Worm (Caenorhabditis elegans): ENCODE data around the gene gsp-1.

gsp-1 gene

ce11 chrV:10715158-10716152, 33.2 kb downstream of the gsp-1 start (continued):
- TF ChIP-seq mab-9 (GFP tag; IDR thresholded peaks at IDR 0.05) (peak; percentile 89), skn-1 (tag; optimal IDR thresholded peaks at IDR 0.05) (peak; percentile 92), hpl-2 (GFP tag; optimal IDR thresholded peaks at IDR 0.05) (peak; percentile 31), mef-2 (tag; optimal IDR thresholded peaks at IDR 0.05) (peak; percentile 82), tlp-1 (tag; optimal IDR thresholded peaks at IDR 0.05) (no peak), snu-23 (GFP tag; optimal IDR thresholded peaks at IDR 0.05) (peak; percentile 88), pax-3 (tag; optimal IDR thresholded peaks at IDR 0.05) (peak; percentile 95), ceh-90 (tag; optimal IDR thresholded peaks at IDR 0.05) (peak; percentile 56), lin-14 (GFP tag; optimal IDR thresholded peaks at IDR 0.05) (peak; percentile 100), jun-1 (tag; optimal IDR thresholded peaks at IDR 0.05) (peak; percentile 85), nhr-90 (tag; optimal IDR thresholded peaks at IDR 0.05; ENCODE audit: poor library complexity) (peak; percentile 80), nhr-84 (tag; optimal IDR thresholded peaks at IDR 0.05) (no peak), alr-1 (tag; optimal IDR thresholded peaks at IDR 0.05; ENCODE audit: borderline replicate concordance) (no peak), pag-3 (tag; optimal IDR thresholded peaks at IDR 0.05; ENCODE audit: borderline replicate concordance, insufficient read depth) (peak; percentile 88), sox-4 (tag; optimal IDR thresholded peaks at IDR 0.05) (peak; percentile 81), lin-15B (tag; optimal IDR thresholded peaks at IDR 0.05) (peak; percentile 2), nhr-47 (tag; optimal IDR thresholded peaks at IDR 0.05) (peak; percentile 94), C34B4.2 (tag; optimal IDR thresholded peaks at IDR 0.05) (no peak), aha-1 (tag; optimal IDR thresholded peaks at IDR 0.05) (peak; percentile 82), unc-62 (GFP tag; optimal IDR thresholded peaks at IDR 0.05) (peak; percentile 30), egl-27 (tag; optimal IDR thresholded peaks at IDR 0.05) (peak; percentile 60 to 78), snpc-4 (tag; optimal IDR thresholded peaks at IDR 0.05) (peak; percentile 94), nhr-71 (tag; optimal IDR thresholded peaks at IDR 0.05) (peak; percentile 98), aly-2 (tag; optimal IDR thresholded peaks at IDR 0.05) (no peak), Y116A8C.19 (tag; optimal IDR thresholded peaks at IDR 0.05; ENCODE audit: borderline replicate concordance) (no peak), hlh-17 (GFP tag; optimal IDR thresholded peaks at IDR 0.05; ENCODE audit: borderline replicate concordance) (no peak), nhr-28 (tag; optimal IDR thresholded peaks at IDR 0.05) (no peak), lin-13 (GFP tag; optimal IDR thresholded peaks at IDR 0.05) (peak; percentile 92), ztf-4 (tag; optimal IDR thresholded peaks at IDR 0.05) (peak; percentile 91), ztf-11 (tag; optimal IDR thresholded peaks at IDR 0.05) (peak in 1 of 2 experiments; percentile 83), ceh-63 (GFP tag; optimal IDR thresholded peaks at IDR 0.05) (peak; percentile 43), fkh-8 (tag; optimal IDR thresholded peaks at IDR 0.05) (peak; percentile 99), nhr-85 (tag) (peak; percentile 99), efl-1 (optimal IDR thresholded peaks at IDR 0.05) (peak; percentile 70 to 72), efl-1 (GFP tag; optimal IDR thresholded peaks at IDR 0.05 in 1 of 2) (peak; percentile 34 to 93), F16B12.6 (tag; optimal IDR thresholded peaks at IDR 0.05) (peak; percentile 21), unc-30 (tag; optimal IDR thresholded peaks at IDR 0.05) (no peak), pqm-1 (tag; optimal IDR thresholded peaks at IDR 0.05) (no peak), lin-39 (tag; optimal IDR thresholded peaks at IDR 0.05) (peak; percentile 84), ceh-8 (GFP tag; optimal IDR thresholded peaks at IDR 0.05) (peak; percentile 93), tbx-2 (tag; optimal IDR thresholded peaks at IDR 0.05) (peak; percentile 94), lsy-2 (tag; optimal IDR thresholded peaks at IDR 0.05) (peak; percentile 89 to 90), grh-1 (GFP tag; IDR thresholded peaks at IDR 0.05) (peak; percentile 93), lin-35 (GFP tag; optimal IDR thresholded peaks at IDR 0.05) (peak; percentile 71 to 73), fos-1 (tag; optimal IDR thresholded peaks at IDR 0.05) (peak; percentile 44), swsn-7 (tag; optimal IDR thresholded peaks at IDR 0.05) (peak; percentile 90), unc-98 (GFP tag; IDR thresholded peaks at IDR 0.05) (peak; percentile 48; the same call in 1 of the 2 replicates), nhr-20 (tag; optimal IDR thresholded peaks at IDR 0.05) (peak; percentile 93), nhr-12 (tag; optimal IDR thresholded peaks at IDR 0.05) (no peak), ceh-82 (tag; optimal IDR thresholded peaks at IDR 0.05) (peak; percentile 86 to 92 (median 87))

All from whole organism, L1 larva.